Worm (Caenorhabditis elegans) whole organism, L4/young adult: ENCODE measurements around the gene unc-2.

ENCODE experiments used
- W03F9.2 ChIP-seq: fragments of 150-350 bp; optimal IDR thresholded peaks from 2 replicates; lab custom pipeline; 2014; ENCODE audit warnings: missing biosample characterization, missing genetic modification characterization
- dao-5 ChIP-seq: sonication (generic microtip); optimal IDR thresholded peaks from 2 replicates; lab custom pipeline; 2016; ENCODE audit warnings: missing genotype, missing genetic modification characterization, moderate library complexity, missing compliant biosample characterization
- him-1 ChIP-seq: sonication (generic microtip); optimal IDR thresholded peaks from 2 replicates; lab custom pipeline; 2016; ENCODE audit warnings: missing genotype, missing genetic modification reagents, missing genetic modification characterization, missing compliant biosample characterization

The unc-2 gene

ce11 chrX:2752841-2753240 is 10.5 kb downstream of the unc-2 start:
- TF ChIP-seq dao-5 (tag; lab: Kevin White, UChicago) (no peak), W03F9.2 (tag; lab: Kevin White, UChicago) (no peak), him-1 (tag; lab: Kevin White, UChicago) (no peak)

ce11 chrX:2748908-2749307 is 14.4 kb downstream of the unc-2 start:
- TF ChIP-seq dao-5 (tag; lab: Kevin White, UChicago) (no peak), him-1 (tag; lab: Kevin White, UChicago) (no peak), W03F9.2 (tag; lab: Kevin White, UChicago) (no peak)

DNA sequence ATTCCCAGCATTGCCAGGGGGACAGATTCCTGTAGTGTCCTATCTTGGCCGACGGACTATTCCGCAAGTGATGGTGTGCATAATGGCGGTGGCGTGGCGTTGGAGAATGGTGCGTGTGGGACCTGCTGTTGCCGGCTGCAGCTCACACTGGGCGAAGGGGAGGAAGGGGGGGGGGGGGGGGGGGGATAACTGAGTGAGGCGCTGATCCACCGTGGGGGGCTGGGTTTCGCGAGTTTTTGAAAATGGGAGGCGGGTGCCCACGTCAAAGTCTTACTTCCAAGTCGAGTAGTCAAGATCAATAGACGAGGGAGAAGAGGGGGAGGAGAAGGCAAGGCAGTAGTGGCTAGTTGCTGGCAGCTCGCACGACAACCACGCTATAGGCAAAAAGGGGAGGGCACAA is 31.9 kb downstream of the unc-2 start:
- TF ChIP-seq W03F9.2 (tag; lab: Kevin White, UChicago) (no peak), him-1 (tag; lab: Kevin White, UChicago) (no peak), dao-5 (tag; lab: Kevin White, UChicago) (no peak)

DNA sequence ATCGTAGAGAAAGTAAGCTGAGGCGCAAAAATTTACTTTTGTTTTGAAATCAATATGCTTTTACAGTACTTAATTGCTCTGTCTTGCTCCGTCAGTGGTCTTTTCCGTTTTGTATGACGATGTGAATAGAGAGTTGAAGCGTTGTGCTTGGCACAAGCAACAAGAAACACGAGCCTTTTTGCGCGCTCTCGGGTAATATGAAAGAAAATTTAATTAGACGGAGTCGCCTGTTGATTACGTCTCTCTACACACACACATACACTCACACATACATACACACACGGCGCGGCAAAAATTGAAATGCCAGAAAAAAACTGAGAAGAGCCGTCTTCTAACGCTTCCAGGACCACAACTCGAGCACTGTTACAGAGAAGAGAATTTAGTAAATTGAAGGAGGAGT is 33.5 kb downstream of the unc-2 start:
- TF ChIP-seq dao-5 (tag; lab: Kevin White, UChicago) (no peak), him-1 (tag; lab: Kevin White, UChicago) (no peak), W03F9.2 (tag; lab: Kevin White, UChicago) (no peak)

DNA sequence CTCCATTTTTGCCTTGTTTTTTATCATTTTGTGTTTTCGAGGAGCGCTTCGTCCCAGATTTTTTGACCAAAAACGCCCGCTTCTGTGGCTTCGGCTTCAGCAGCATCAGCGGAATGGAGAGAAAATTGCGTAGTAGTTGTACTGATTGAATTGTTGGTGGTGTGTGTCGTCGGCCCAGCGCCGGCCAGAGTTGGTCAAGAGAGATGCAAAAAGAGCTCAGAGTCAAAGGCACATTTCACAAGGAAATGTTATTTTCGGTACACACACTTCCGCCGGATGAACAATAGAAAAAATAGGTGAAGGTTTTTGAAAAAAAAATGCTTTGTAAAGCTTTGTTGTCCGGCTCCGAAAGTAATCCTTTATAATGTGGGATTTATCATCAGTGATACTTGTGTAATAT is 35.6 kb downstream of the unc-2 start:
- TF ChIP-seq dao-5 (tag; lab: Kevin White, UChicago) (no peak), W03F9.2 (tag; lab: Kevin White, UChicago) (no peak), him-1 (tag; lab: Kevin White, UChicago) (no peak)

DNA sequence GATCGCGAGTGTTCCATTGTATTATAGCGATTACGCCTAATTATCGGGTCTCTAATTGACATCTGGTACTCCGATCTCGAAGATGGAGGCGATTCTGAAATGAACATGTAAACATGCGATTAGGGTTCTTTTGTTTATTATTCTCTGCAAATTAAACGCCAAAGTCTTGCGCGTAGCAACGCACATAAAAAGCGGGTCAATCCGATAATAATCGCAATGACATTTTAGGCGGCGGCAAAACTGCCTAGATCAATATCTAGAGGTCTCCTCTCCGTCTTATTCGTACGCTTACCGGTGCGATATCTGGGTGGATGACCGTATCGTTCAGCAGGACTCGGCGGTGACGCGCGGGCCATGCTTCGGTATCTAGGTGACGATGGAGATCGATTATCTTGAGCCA is 50.3 kb downstream of the unc-2 start:
- TF ChIP-seq him-1 (tag; lab: Kevin White, UChicago), result no peak
- TF ChIP-seq W03F9.2 (tag; lab: Kevin White, UChicago), result no peak
- TF ChIP-seq dao-5 (tag; lab: Kevin White, UChicago), result no peak

DNA sequence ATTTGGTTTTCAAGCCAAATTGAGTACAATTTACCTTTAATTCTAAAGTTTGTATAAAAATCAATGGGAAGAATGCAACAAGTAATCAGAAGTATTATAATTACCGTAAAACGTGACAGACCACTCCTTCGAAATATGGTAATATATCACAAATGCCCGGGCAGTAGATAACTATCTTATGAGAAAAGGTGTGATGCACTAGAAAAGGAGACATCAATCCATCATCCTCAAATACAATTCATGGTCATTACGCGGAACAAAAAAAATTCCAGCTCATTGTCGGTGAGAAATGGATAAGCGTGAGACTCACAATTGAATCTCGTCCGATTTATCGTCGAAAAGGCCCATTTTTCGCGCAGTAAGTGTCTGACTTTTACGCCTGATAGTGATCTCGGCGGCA is 54.1 kb downstream of the unc-2 start:
- TF ChIP-seq him-1 (tag; lab: Kevin White, UChicago) (no peak), W03F9.2 (tag; lab: Kevin White, UChicago) (no peak), dao-5 (tag; lab: Kevin White, UChicago) (no peak)

DNA sequence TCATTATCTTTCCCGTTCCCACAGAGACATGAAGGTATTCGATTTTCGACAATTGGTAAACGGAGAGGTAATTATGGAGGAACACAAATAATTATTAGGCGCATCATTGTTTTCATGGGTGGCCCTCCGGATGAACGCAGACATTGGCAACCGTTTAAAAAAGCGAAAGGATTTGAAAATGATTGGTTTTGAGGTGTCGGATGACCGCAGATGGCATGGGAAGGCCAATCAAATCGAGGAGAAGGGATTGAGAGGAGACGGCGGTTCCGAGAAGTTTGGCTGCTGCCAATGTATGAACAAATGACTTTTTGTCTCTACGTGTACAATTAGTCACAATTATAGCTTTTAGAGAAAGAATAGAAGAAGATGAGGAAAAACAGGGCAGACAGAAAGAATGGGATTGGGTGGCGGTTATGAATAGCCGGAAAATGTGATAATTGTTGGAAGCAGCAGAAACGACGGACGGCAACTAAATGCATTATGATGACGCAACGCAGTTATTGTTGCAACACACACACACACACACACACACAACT is 55.8 kb downstream of the unc-2 start:
- no peak for TF ChIP-seq him-1 (tag; lab: Kevin White, UChicago)
- TF ChIP-seq W03F9.2 (tag; lab: Kevin White, UChicago), result no peak
- no peak for TF ChIP-seq dao-5 (tag; lab: Kevin White, UChicago)

- TF ChIP-seq dao-5 (tag; lab: Kevin White, UChicago) (no peak), him-1 (tag; lab: Kevin White, UChicago) (no peak), W03F9.2 (tag; lab: Kevin White, UChicago) (no peak)
Measured at ce11 chrX:2705809-2706378, 57.4 kb downstream of the unc-2 start, which contains the start of gene igcm-3. Gene igcm-3, minus strand, starts transcription at chrX:2705859.

DNA sequence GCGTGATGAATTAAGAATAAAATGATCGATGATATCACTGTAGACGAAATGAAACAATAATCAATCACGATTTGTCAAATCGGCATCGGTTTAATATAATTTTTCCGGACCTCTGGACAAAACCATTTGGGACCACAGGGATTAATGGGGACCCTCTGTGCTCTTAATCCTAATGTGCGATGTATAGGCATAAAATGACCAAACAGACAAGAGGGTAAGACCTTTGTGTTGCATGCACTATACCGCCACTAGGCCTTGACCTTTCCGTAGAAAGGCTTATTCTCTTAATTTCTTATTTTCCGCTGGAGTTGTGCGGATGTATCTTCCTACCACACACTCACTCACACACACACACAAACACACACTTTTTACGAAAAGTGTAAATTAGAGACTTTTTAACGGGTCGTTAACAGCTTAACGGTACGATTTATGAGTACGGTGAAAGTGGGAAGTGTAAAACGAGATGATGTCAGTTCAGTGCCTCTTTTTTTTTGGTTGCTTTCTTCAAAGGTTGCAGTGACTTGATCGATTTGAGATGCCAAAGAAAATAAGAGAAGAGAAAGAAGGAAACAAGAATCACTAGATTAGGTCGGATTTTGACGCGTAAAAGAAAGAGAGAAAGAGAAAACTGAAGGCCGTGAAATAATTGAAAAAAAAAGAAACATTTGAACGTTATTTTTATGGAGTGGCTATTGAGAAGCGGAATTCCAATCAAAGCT is 58.4 kb downstream of the unc-2 start:
- TF ChIP-seq W03F9.2 (tag; lab: Kevin White, UChicago) (no peak), him-1 (tag; lab: Kevin White, UChicago) (no peak), dao-5 (tag; lab: Kevin White, UChicago) (no peak)

- TF ChIP-seq W03F9.2 (tag; lab: Kevin White, UChicago), result no peak
- TF ChIP-seq dao-5 (tag; lab: Kevin White, UChicago), result no peak
Measured at ce11 chrX:2703887-2704286, 59.4 kb downstream of the unc-2 start.

DNA sequence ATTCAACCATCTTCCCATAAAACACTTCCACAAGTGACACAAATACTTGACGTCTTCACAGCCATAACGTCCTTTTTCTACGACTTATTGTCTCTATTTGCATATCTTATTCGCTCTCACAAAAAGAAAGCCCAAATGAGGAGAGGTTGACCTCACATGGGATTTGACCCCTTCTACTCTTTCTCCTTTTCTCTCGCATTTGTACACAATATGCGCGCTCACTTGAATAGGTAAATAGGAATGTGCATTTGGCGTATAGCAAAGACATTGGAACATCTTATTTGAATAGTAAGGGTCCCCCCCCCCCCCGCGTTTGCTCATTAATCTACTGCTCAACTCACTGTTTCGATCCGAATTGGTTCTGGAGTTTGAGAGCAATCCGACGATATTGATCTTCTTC is 62.7 kb downstream of the unc-2 start:
- TF ChIP-seq dao-5 (tag; lab: Kevin White, UChicago), result no peak
- no peak for TF ChIP-seq W03F9.2 (tag; lab: Kevin White, UChicago)
- TF ChIP-seq him-1 (tag; lab: Kevin White, UChicago), result no peak

DNA sequence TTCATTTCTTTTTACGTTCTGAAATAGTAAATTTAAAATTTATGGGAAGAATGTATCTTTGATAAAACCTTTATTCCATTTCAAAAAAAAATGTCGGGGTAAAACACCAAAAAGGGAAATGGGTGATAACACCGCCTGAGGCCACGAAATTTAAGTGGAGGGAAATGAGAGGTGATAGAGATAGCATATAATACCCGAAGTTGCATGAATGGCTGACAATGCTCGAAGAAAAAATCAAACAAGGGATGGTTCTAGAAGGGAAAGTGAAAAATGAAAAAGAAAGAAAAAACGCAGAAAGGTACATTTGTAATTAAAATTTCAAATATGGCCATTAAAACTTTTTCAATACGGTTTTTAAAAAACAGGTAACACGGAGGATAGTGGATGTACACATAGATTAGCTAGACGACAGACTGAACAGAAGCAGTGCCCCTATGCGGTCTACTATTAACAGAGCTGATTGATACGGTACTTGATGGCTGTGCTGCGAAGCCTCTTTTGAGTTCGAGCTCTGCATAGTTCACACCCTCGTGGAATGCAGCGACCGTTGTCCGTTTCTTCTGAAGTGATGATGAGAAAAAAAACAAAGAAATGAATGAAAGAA is 65.0 kb downstream of the unc-2 start:
- no peak for TF ChIP-seq W03F9.2 (tag; lab: Kevin White, UChicago)
- no peak for TF ChIP-seq dao-5 (tag; lab: Kevin White, UChicago)
- no peak for TF ChIP-seq him-1 (tag; lab: Kevin White, UChicago)
